Fruit fly (Drosophila melanogaster) Kc167 (cell line): ENCODE data around the gene Non2.

Experiments used
- Sin3A ChIP-seq: fragments of >200 bp; optimal IDR thresholded peaks from 2 replicates; lab custom pipeline; 2018; ENCODE audit warnings: missing external identifiers
- psq ChIP-seq: fragments of >200 bp; optimal IDR thresholded peaks from 2 replicates; lab custom pipeline; 2017; ENCODE audit warnings: missing external identifiers

dm6 chr3L:2809767-2810166, 43.0 kb downstream of the Non2 start:
- TF ChIP-seq Sin3A (lab: Kevin White, UChicago) (no peak), psq (no peak)
